Worm (Caenorhabditis elegans) whole organism, late embryonic: Measurements from ENCODE around the gene F10E7.5.

Experiments used
- C08G9.2 ChIP-seq: sonication (generic microtip); optimal IDR thresholded peaks from 2 replicates; lab custom pipeline; 2016; ENCODE audit warnings: mild to moderate bottlenecking, missing genetic modification characterization, moderate library complexity, missing compliant biosample characterization
- F13H6.1 ChIP-seq: sonication (generic microtip); optimal IDR thresholded peaks from 2 replicates; lab custom pipeline; 2016; ENCODE audit warnings: missing genetic modification characterization, missing compliant biosample characterization
- K02D7.2 ChIP-seq: sonication (generic microtip); optimal IDR thresholded peaks from 2 replicates; lab custom pipeline; 2017; ENCODE audit warnings: mild to moderate bottlenecking, missing genetic modification characterization, missing compliant biosample characterization
- K09A11.1 ChIP-seq: sonication (generic microtip); optimal IDR thresholded peaks from 2 replicates; lab custom pipeline; 2017; ENCODE audit warnings: antibody characterized with exemption, mild to moderate bottlenecking, missing genetic modification characterization, missing compliant biosample characterization; ENCODE audit not compliant: insufficient read depth
- T23F11.4 ChIP-seq: fragments of 200-800 bp; sonication (Bioruptor generic); optimal IDR thresholded peaks from 2 replicates; lab custom pipeline; 2018; ENCODE audit warnings: mild to moderate bottlenecking, missing genetic modification characterization, missing compliant biosample characterization
- ahr-1 ChIP-seq: sonication (generic microtip); optimal IDR thresholded peaks from 2 replicates; lab custom pipeline; 2016; ENCODE audit warnings: missing genetic modification characterization, missing compliant biosample characterization
- ama-1 ChIP-seq: fragments of 150-350 bp; optimal IDR thresholded peaks from 2 replicates; lab custom pipeline; 2014
- ceh-14 ChIP-seq: sonication (generic microtip); optimal IDR thresholded peaks from 2 replicates; lab custom pipeline; 2016; ENCODE audit warnings: missing genotype, missing genetic modification characterization, missing compliant biosample characterization
- ceh-18 ChIP-seq: sonication (generic microtip); optimal IDR thresholded peaks from 2 replicates; lab custom pipeline; 2016; ENCODE audit warnings: missing genetic modification characterization, missing compliant biosample characterization
- ceh-19 ChIP-seq: fragments of 200-800 bp; sonication (Bioruptor generic); optimal IDR thresholded peaks from 2 replicates; lab custom pipeline; 2018; ENCODE audit warnings: mild to moderate bottlenecking, missing genetic modification characterization, missing compliant biosample characterization
- ceh-2 ChIP-seq: sonication (generic microtip); optimal IDR thresholded peaks from 2 replicates; lab custom pipeline; 2016; ENCODE audit warnings: missing genotype, missing genetic modification characterization, missing compliant biosample characterization
- ceh-22 ChIP-seq: sonication (generic microtip); optimal IDR thresholded peaks from 2 replicates; lab custom pipeline; 2017; ENCODE audit warnings: missing biosample characterization, missing genetic modification characterization
- ceh-24 ChIP-seq: sonication (generic microtip); optimal IDR thresholded peaks from 2 replicates; lab custom pipeline; 2016; ENCODE audit warnings: mild to moderate bottlenecking, missing genetic modification characterization, missing compliant biosample characterization
- ceh-30 ChIP-seq: fragments of 150-350 bp; optimal IDR thresholded peaks from 2 replicates; lab custom pipeline; 2014; ENCODE audit warnings: missing biosample characterization, missing genetic modification characterization
- ceh-31 ChIP-seq: sonication (generic microtip); optimal IDR thresholded peaks from 2 replicates; lab custom pipeline; 2016; ENCODE audit warnings: missing genetic modification characterization, missing compliant biosample characterization
- ceh-34 ChIP-seq: sonication (generic microtip); optimal IDR thresholded peaks from 2 replicates; lab custom pipeline; 2016; ENCODE audit warnings: mild to moderate bottlenecking, missing genetic modification characterization, missing compliant biosample characterization
- ceh-45 ChIP-seq: fragments of 200-800 bp; sonication (Bioruptor generic); IDR thresholded peaks from 2 replicates; pipeline ENCODE4 v1.3.6; 2022; ENCODE audit warnings: missing genetic modification reagents, missing genetic modification characterization, missing compliant biosample characterization
- ceh-6 ChIP-seq: fragments of 200-800 bp; sonication (Bioruptor generic); optimal IDR thresholded peaks from 2 replicates; lab custom pipeline; 2018; ENCODE audit warnings: mild to moderate bottlenecking, missing genetic modification characterization, missing compliant biosample characterization
- che-1 ChIP-seq: sonication (generic microtip); optimal IDR thresholded peaks from 2 replicates; lab custom pipeline; 2016; ENCODE audit warnings: mild to moderate bottlenecking, missing genetic modification characterization, missing compliant biosample characterization
- dmd-4 ChIP-seq: sonication (generic microtip); optimal IDR thresholded peaks from 2 replicates; lab custom pipeline; 2016; ENCODE audit warnings: borderline replicate concordance, missing genetic modification characterization, missing compliant biosample characterization
- dve-1 ChIP-seq: sonication (generic microtip); optimal IDR thresholded peaks from 2 replicates; lab custom pipeline; 2017; ENCODE audit warnings: antibody characterized with exemption, mild to moderate bottlenecking, missing genetic modification characterization, missing compliant biosample characterization
- elt-2 ChIP-seq: sonication (generic microtip); optimal IDR thresholded peaks from 2 replicates; lab custom pipeline; 2016; ENCODE audit warnings: missing genetic modification reagents, missing genetic modification characterization, missing compliant biosample characterization
- fax-1 ChIP-seq: sonication (generic microtip); optimal IDR thresholded peaks from 2 replicates; lab custom pipeline; 2016; ENCODE audit warnings: missing genotype, missing genetic modification characterization, missing compliant biosample characterization
- fkh-10 ChIP-seq: fragments of 150-350 bp; optimal IDR thresholded peaks from 2 replicates; lab custom pipeline; 2014; ENCODE audit warnings: missing biosample characterization, missing genetic modification reagents, missing genetic modification characterization
- gmeb-2 ChIP-seq: sonication (generic microtip); optimal IDR thresholded peaks from 2 replicates; lab custom pipeline; 2016; ENCODE audit warnings: missing genetic modification characterization, inconsistent platforms, missing compliant biosample characterization
- hlh-30 ChIP-seq: sonication (generic microtip); optimal IDR thresholded peaks from 2 replicates; lab custom pipeline; 2017; ENCODE audit warnings: antibody characterized with exemption, missing genetic modification characterization, missing compliant biosample characterization; ENCODE audit not compliant: insufficient read depth
- hlh-6 ChIP-seq: sonication (generic microtip); optimal IDR thresholded peaks from 2 replicates; lab custom pipeline; 2016; ENCODE audit warnings: missing genotype, missing genetic modification characterization, missing compliant biosample characterization
- hlh-8 ChIP-seq: sonication (generic microtip); optimal IDR thresholded peaks from 2 replicates; lab custom pipeline; 2016; ENCODE audit warnings: missing genotype, missing genetic modification characterization, missing compliant biosample characterization
- lim-6 ChIP-seq: sonication (generic microtip); optimal IDR thresholded peaks from 2 replicates; lab custom pipeline; 2016; ENCODE audit warnings: missing genetic modification characterization, missing compliant biosample characterization
- madf-2 ChIP-seq: sonication (generic microtip); optimal IDR thresholded peaks from 2 replicates; lab custom pipeline; 2017; ENCODE audit warnings: missing genetic modification characterization, missing compliant biosample characterization
- mec-3 ChIP-seq: sonication (generic microtip); optimal IDR thresholded peaks from 2 replicates; lab custom pipeline; 2016; ENCODE audit warnings: borderline replicate concordance, missing genetic modification characterization, missing compliant biosample characterization
- nfya-1 ChIP-seq: sonication (generic microtip); optimal IDR thresholded peaks from 2 replicates; lab custom pipeline; 2017; ENCODE audit warnings: missing genetic modification characterization, mild to moderate bottlenecking, missing compliant biosample characterization, antibody characterized with exemption, moderate library complexity
- nhr-11 ChIP-seq: fragments of 150-350 bp; optimal IDR thresholded peaks from 2 replicates; lab custom pipeline; 2014; ENCODE audit warnings: missing biosample characterization, missing genetic modification characterization
- npax-4 ChIP-seq: sonication (generic microtip); optimal IDR thresholded peaks from 2 replicates; lab custom pipeline; 2016; ENCODE audit warnings: missing genetic modification characterization, missing compliant biosample characterization
- pag-3 ChIP-seq: sonication (generic microtip); optimal IDR thresholded peaks from 2 replicates; lab custom pipeline; 2016; ENCODE audit warnings: missing compliant biosample characterization, missing genetic modification characterization, borderline replicate concordance
- pat-9 ChIP-seq: fragments of 200-800 bp; sonication (Bioruptor generic); optimal IDR thresholded peaks from 2 replicates; lab custom pipeline; 2018; ENCODE audit warnings: mild to moderate bottlenecking, missing genetic modification characterization, moderate library complexity, missing compliant biosample characterization
- pax-1 ChIP-seq: fragments of 150-350 bp; optimal IDR thresholded peaks from 2 replicates; lab custom pipeline; 2014; ENCODE audit warnings: missing biosample characterization, missing genetic modification characterization
- pros-1 ChIP-seq: fragments of 150-350 bp; optimal IDR thresholded peaks from 2 replicates; lab custom pipeline; 2014; ENCODE audit warnings: missing biosample characterization, missing genetic modification reagents, missing genetic modification characterization
- ref-2 ChIP-seq: sonication (generic microtip); optimal IDR thresholded peaks from 2 replicates; lab custom pipeline; 2016; ENCODE audit warnings: missing genetic modification characterization, missing compliant biosample characterization
- rnt-1 ChIP-seq: sonication (generic microtip); optimal IDR thresholded peaks from 2 replicates; lab custom pipeline; 2016; ENCODE audit warnings: missing genetic modification characterization, missing compliant biosample characterization
- sox-2 ChIP-seq: fragments of 200-800 bp; sonication (Bioruptor generic); IDR thresholded peaks from 2 replicates; pipeline ENCODE4 v1.3.6; 2022; ENCODE audit warnings: missing genetic modification reagents, missing genetic modification characterization, missing compliant biosample characterization
- sox-4 ChIP-seq: sonication (generic microtip); optimal IDR thresholded peaks from 2 replicates; lab custom pipeline; 2017; ENCODE audit warnings: mild to moderate bottlenecking, missing genetic modification characterization, inconsistent platforms, missing compliant biosample characterization
- tbx-2 ChIP-seq: sonication (generic microtip); optimal IDR thresholded peaks from 2 replicates; lab custom pipeline; 2016; ENCODE audit warnings: missing genetic modification characterization, missing compliant biosample characterization
- unc-3 ChIP-seq, 2 experiments: fragments of 200-800 bp in 1 of 2; sonication (Bioruptor generic) in 1 of 2; sonication (generic microtip) in 1 of 2; conservative IDR thresholded peaks in 1 of 2; optimal IDR thresholded peaks in 1 of 2; 2 replicates each; pipeline versions ENCODE4 v1.3.6 to Lab custom; 2016 to 2022; ENCODE audit warnings: missing compliant biosample characterization in 2 of 2, missing genetic modification characterization in 2 of 2, missing genetic modification reagents in 1 of 2
- zip-5 ChIP-seq: sonication (generic microtip); optimal IDR thresholded peaks from 2 replicates; lab custom pipeline; 2016; ENCODE audit warnings: missing genetic modification characterization, missing compliant biosample characterization

F10E7.5 gene

ce11 chrII:7104794-7105613 lies 6.8 kb upstream of the F10E7.5 start, which contains the start of the genes farl-11 and rpl-33 (continued):
- peak; percentile 23 for TF ChIP-seq ceh-34 (tag; lab: Kevin White, UChicago)
- no peak for TF ChIP-seq unc-3 (GFP tag; conservative IDR thresholded peaks at IDR 0.05; lab: Robert Waterston, UW)
- TF ChIP-seq unc-3 (tag; optimal IDR thresholded peaks at IDR 0.05; lab: Kevin White, UChicago): no peak
- peak; percentile 80 for TF ChIP-seq ceh-31 (tag; lab: Kevin White, UChicago)
- peak; percentile 50 for TF ChIP-seq dve-1 (tag; lab: Kevin White, UChicago)
- no peak for TF ChIP-seq F13H6.1
- no peak for TF ChIP-seq C08G9.2 (tag; lab: Kevin White, UChicago)
- TF ChIP-seq hlh-30 (tag; lab: Kevin White, UChicago): no peak
- TF ChIP-seq ceh-6: no peak
- TF ChIP-seq npax-4 (tag; lab: Kevin White, UChicago): no peak
- peak; percentile 19 for TF ChIP-seq rnt-1 (tag; lab: Kevin White, UChicago)
- no peak for TF ChIP-seq madf-2 (tag; lab: Kevin White, UChicago)
- no peak for TF ChIP-seq K02D7.2 (tag; lab: Kevin White, UChicago)
- TF ChIP-seq sox-4: no peak
- no peak for TF ChIP-seq nhr-11 (tag; lab: Kevin White, UChicago)
- TF ChIP-seq ref-2 (tag; lab: Kevin White, UChicago): peak; percentile 29
- no peak for TF ChIP-seq ceh-19
- TF ChIP-seq lim-6 (tag; lab: Kevin White, UChicago): no peak
- TF ChIP-seq tbx-2 (tag; lab: Kevin White, UChicago): peak; percentile 52
- no peak for TF ChIP-seq che-1
- no peak for TF ChIP-seq pros-1 (tag; lab: Kevin White, UChicago)
- no peak for TF ChIP-seq hlh-8 (tag; lab: Kevin White, UChicago)
- TF ChIP-seq dmd-4: no peak
- TF ChIP-seq zip-5 (tag; lab: Kevin White, UChicago): no peak
- TF ChIP-seq pax-1 (tag; lab: Kevin White, UChicago): peak; percentile 19
- TF ChIP-seq sox-2 (GFP tag; lab: Robert Waterston, UW): no peak
- no peak for TF ChIP-seq gmeb-2 (tag; lab: Kevin White, UChicago)
- TF ChIP-seq nfya-1 (tag; lab: Kevin White, UChicago): peak; percentile 73
- TF ChIP-seq fkh-10 (GFP tag; lab: Kevin White, UChicago): no peak
- TF ChIP-seq pag-3 (tag; lab: Kevin White, UChicago): no peak
- no peak for TF ChIP-seq ceh-30
- no peak for TF ChIP-seq ceh-45 (GFP tag; lab: Robert Waterston, UW)
- peak; percentile 54 for TF ChIP-seq ceh-18 (tag; lab: Kevin White, UChicago)
- no peak for TF ChIP-seq ceh-24 (tag; lab: Kevin White, UChicago)
- no peak for TF ChIP-seq ceh-22 (tag; lab: Kevin White, UChicago)
- TF ChIP-seq mec-3 (tag; lab: Kevin White, UChicago): no peak
- TF ChIP-seq ahr-1 (tag; lab: Kevin White, UChicago): no peak
- TF ChIP-seq pat-9 (tag; lab: Kevin White, UChicago): no peak
- no peak for TF ChIP-seq K09A11.1
- TF ChIP-seq hlh-6 (tag; lab: Kevin White, UChicago): no peak
- TF ChIP-seq ceh-14: no peak
- peak; percentile 42 for TF ChIP-seq elt-2 (tag; lab: Kevin White, UChicago)
- no peak for TF ChIP-seq T23F11.4
- TF ChIP-seq ceh-2 (tag; lab: Kevin White, UChicago): no peak
- no peak for TF ChIP-seq fax-1
- no peak for TF ChIP-seq ama-1 (lab: Kevin White, UChicago)
